ENCODE assay signal across 3 fruit fly cellular contexts in genomic region chrX:18063144-18063772, dm6.
TF ChIP-seq lines count a peak whose summit lies in the region.

TSS of gene Sh (minus strand) at chrX:18063247.

- TF ChIP-seq CTCF in whole organism, embryonic (GFP tag; optimal IDR thresholded peaks at IDR 0.05; lab: Kevin White, UChicago): peak; percentile 38

TF ChIP-seq in whole organism, embryonic, 481 proteins besides CTCF, POLR2A, EP300 and RAD21:
- TF ChIP-seq emc (GFP tag; optimal IDR thresholded peaks at IDR 0.05; lab: Kevin White, UChicago) (no peak), so (GFP tag; IDR thresholded peaks at IDR 0.05; lab: Robert Waterston, UW) (no peak), CG1024 (GFP tag; IDR thresholded peaks at IDR 0.05; lab: Robert Waterston, UW) (no peak), crol (GFP tag; IDR thresholded peaks at IDR 0.05; lab: Robert Waterston, UW) (peak; percentile 78), Hmx (GFP tag; optimal IDR thresholded peaks at IDR 0.05; lab: Kevin White, UChicago) (no peak), Bgb (GFP tag; IDR thresholded peaks at IDR 0.05; lab: Robert Waterston, UW; ENCODE audit: partially characterized antibody) (no peak), CG7556 (GFP tag; optimal IDR thresholded peaks at IDR 0.05; lab: Kevin White, UChicago) (no peak), CG2120 (GFP tag; optimal IDR thresholded peaks at IDR 0.05; lab: Kevin White, UChicago) (no peak), CG13894 (tag; optimal IDR thresholded peaks at IDR 0.05; lab: Kevin White, UChicago) (peak; percentile 99), Adf1 (GFP tag; IDR thresholded peaks at IDR 0.05; lab: Robert Waterston, UW) (peak; percentile 94), CG14014 (GFP tag; IDR thresholded peaks at IDR 0.05; lab: Robert Waterston, UW) (no peak), CG3995 (GFP tag; optimal IDR thresholded peaks at IDR 0.05; lab: Kevin White, UChicago) (no peak), cwo (GFP tag; optimal IDR thresholded peaks at IDR 0.05; lab: Kevin White, UChicago) (no peak), nerfin-2 (GFP tag; IDR thresholded peaks at IDR 0.05; lab: Robert Waterston, UW; ENCODE audit: partially characterized antibody) (no peak), chinmo (GFP tag; IDR thresholded peaks at IDR 0.05; lab: Robert Waterston, UW; ENCODE audit: partially characterized antibody) (peak; percentile 61; the same call in 1 of the 4 replicates), CG7786 (GFP tag; optimal IDR thresholded peaks at IDR 0.05; lab: Kevin White, UChicago) (no peak), sob (GFP tag; IDR thresholded peaks at IDR 0.05; lab: Robert Waterston, UW) (no peak), pros (GFP tag; optimal IDR thresholded peaks at IDR 0.05; lab: Kevin White, UChicago) (no peak), br (optimal IDR thresholded peaks at IDR 0.05; lab: Kevin White, UChicago) (no peak), sna (GFP tag; IDR thresholded peaks at IDR 0.05; lab: Robert Waterston, UW; ENCODE audit: partially characterized antibody) (no peak), E2f2 (GFP tag; IDR thresholded peaks at IDR 0.05; lab: Robert Waterston, UW) (peak; percentile 11; the same call in 1 of the 2 replicates), Oli (tag; optimal IDR thresholded peaks at IDR 0.05; lab: Kevin White, UChicago) (no peak), Med (GFP tag; lab: Kevin White, UChicago) (no peak), Deaf1 (tag; optimal IDR thresholded peaks at IDR 0.05; lab: Kevin White, UChicago) (peak; percentile 96), scrt (GFP tag; optimal IDR thresholded peaks at IDR 0.05; lab: Kevin White, UChicago) (peak; percentile 95), CG11560 (tag; IDR thresholded peaks at IDR 0.05; lab: Robert Waterston, UW) (no peak), CG30431 (GFP tag; optimal IDR thresholded peaks at IDR 0.05; lab: Kevin White, UChicago) (no peak), ftz-f1 (GFP tag; optimal IDR thresholded peaks at IDR 0.05; lab: Kevin White, UChicago) (peak; percentile 59), kay (GFP tag; optimal IDR thresholded peaks at IDR 0.05; lab: Kevin White, UChicago) (no peak), Xbp1 (GFP tag; optimal IDR thresholded peaks at IDR 0.05; lab: Kevin White, UChicago) (no peak)

TF ChIP-seq in whole organism, prepupa, 60 proteins besides CTCF, POLR2A, EP300 and RAD21:
- TF ChIP-seq Hr38 (GFP tag; optimal IDR thresholded peaks at IDR 0.05; lab: Kevin White, UChicago) (no peak), CG7368 (GFP tag; optimal IDR thresholded peaks at IDR 0.05; lab: Kevin White, UChicago) (peak; percentile 10)

TF ChIP-seq in whole organism, pupa, 21 proteins besides CTCF, POLR2A, EP300 and RAD21:
- no peak for TF ChIP-seq rn (GFP tag; IDR thresholded peaks at IDR 0.05; lab: Robert Waterston, UW)
- 0 out of 3 replicates have a peak, but pooled peaks have one; percentile 14 for TF ChIP-seq CG4496 (GFP tag; IDR thresholded peaks at IDR 0.05; lab: Robert Waterston, UW)
